Worm (Caenorhabditis elegans) whole organism, L4/young adult: ENCODE results near the gene T26C5.3.

ENCODE experiments used
- dao-5 ChIP-seq: sonication (generic microtip); optimal IDR thresholded peaks from 2 replicates; lab custom pipeline; 2016; ENCODE audit warnings: missing genotype, missing genetic modification characterization, moderate library complexity, missing compliant biosample characterization
- him-1 ChIP-seq: sonication (generic microtip); optimal IDR thresholded peaks from 2 replicates; lab custom pipeline; 2016; ENCODE audit warnings: missing genotype, missing genetic modification reagents, missing genetic modification characterization, missing compliant biosample characterization

- TF ChIP-seq him-1 (tag; lab: Kevin White, UChicago) (no peak), dao-5 (tag; lab: Kevin White, UChicago) (no peak)
These were observed 1.3 kb downstream of the T26C5.3 start for ce11 chrII:9237719-9238118.
